Fruit fly (Drosophila melanogaster): ENCODE data around the gene brun.

dm6 chr2L:20671212-20671611 lies 15.2 kb upstream of the brun start:
- no peak for TF ChIP-seq EcR (GFP tag; optimal IDR thresholded peaks at IDR 0.05)
- TF ChIP-seq usp (GFP tag; optimal IDR thresholded peaks at IDR 0.05) = no peak
- no peak for TF ChIP-seq Dll (optimal IDR thresholded peaks at IDR 0.05)
